Worm (Caenorhabditis elegans) whole organism, young adult: ENCODE results near the gene str-220.

ENCODE experiments used
- B0261.1 ChIP-seq: sonication (generic microtip); optimal IDR thresholded peaks from 2 replicates; lab custom pipeline; 2016; ENCODE audit warnings: mild to moderate bottlenecking, missing genetic modification characterization, moderate library complexity, missing compliant biosample characterization
- C06A6.2 ChIP-seq: fragments of 200-800 bp; sonication (Bioruptor generic); conservative IDR thresholded peaks from 2 replicates; pipeline ENCODE4 v1.3.6; 2022; ENCODE audit warnings: missing genetic modification characterization, missing compliant biosample characterization
- F37B4.10 ChIP-seq: fragments of 200-800 bp; sonication (Bioruptor generic); IDR thresholded peaks from 2 replicates; pipeline ENCODE4 v1.3.6; 2022; ENCODE audit warnings: missing genetic modification characterization, missing compliant biosample characterization
- F39B2.1 ChIP-seq: fragments of 200-800 bp; sonication (Bioruptor generic); IDR thresholded peaks from 2 replicates; pipeline ENCODE4 v1.3.6; 2022; ENCODE audit warnings: missing genetic modification reagents, missing genetic modification characterization, missing compliant biosample characterization
- F52B5.7 ChIP-seq: sonication (generic microtip); optimal IDR thresholded peaks from 2 replicates; lab custom pipeline; 2016; ENCODE audit warnings: mild to moderate bottlenecking, missing genetic modification characterization, missing compliant biosample characterization
- F55B11.4 ChIP-seq: sonication (generic microtip); optimal IDR thresholded peaks from 2 replicates; lab custom pipeline; 2016; ENCODE audit warnings: missing compliant biosample characterization, missing genetic modification characterization, borderline replicate concordance; ENCODE audit not compliant: insufficient read depth
- F57A8.1 ChIP-seq: fragments of 200-800 bp; sonication (Bioruptor generic); optimal IDR thresholded peaks from 2 replicates; lab custom pipeline; 2018; ENCODE audit warnings: mild to moderate bottlenecking, missing genetic modification characterization, moderate library complexity, missing compliant biosample characterization
- Y53G8AR.9 ChIP-seq: fragments of 200-800 bp; sonication (Bioruptor generic); conservative IDR thresholded peaks from 2 replicates; pipeline ENCODE4 v1.3.6; 2022; ENCODE audit warnings: missing genetic modification reagents, missing genetic modification characterization, missing compliant biosample characterization
- Y79H2A.3 ChIP-seq: fragments of 200-800 bp; sonication (Bioruptor generic); conservative IDR thresholded peaks from 2 replicates; pipeline ENCODE4 v1.3.6; 2022; ENCODE audit warnings: missing genetic modification reagents, missing genetic modification characterization, missing compliant biosample characterization
- atf-7 ChIP-seq: sonication (generic microtip); optimal IDR thresholded peaks from 2 replicates; lab custom pipeline; 2017; ENCODE audit warnings: mild to moderate bottlenecking, missing genetic modification characterization, missing compliant biosample characterization
- attf-3 ChIP-seq: fragments of 200-800 bp; sonication (Bioruptor generic); conservative IDR thresholded peaks from 2 replicates; pipeline ENCODE4 v1.3.6; 2022; ENCODE audit warnings: missing genetic modification reagents, missing genetic modification characterization, missing compliant biosample characterization
- attf-5 ChIP-seq: fragments of 200-800 bp; sonication (Bioruptor generic); optimal IDR thresholded peaks from 2 replicates; lab custom pipeline; 2018; ENCODE audit warnings: mild to moderate bottlenecking, missing genetic modification characterization, missing compliant biosample characterization
- ceh-27 ChIP-seq: fragments of 200-800 bp; sonication (Bioruptor generic); optimal IDR thresholded peaks from 2 replicates; lab custom pipeline; 2018; ENCODE audit warnings: mild to moderate bottlenecking, missing genetic modification characterization, moderate library complexity, missing compliant biosample characterization
- ceh-40 ChIP-seq: fragments of 200-800 bp; sonication (Bioruptor generic); IDR thresholded peaks from 2 replicates; pipeline ENCODE4 v1.3.6; 2022; ENCODE audit warnings: missing genetic modification characterization, missing compliant biosample characterization
- ceh-58 ChIP-seq: fragments of 200-800 bp; sonication (Bioruptor generic); IDR thresholded peaks from 2 replicates; pipeline ENCODE4 v1.3.6; 2022; ENCODE audit warnings: missing genetic modification characterization, missing compliant biosample characterization
- ceh-79 ChIP-seq: sonication (generic microtip); optimal IDR thresholded peaks from 2 replicates; lab custom pipeline; 2017; ENCODE audit warnings: mild to moderate bottlenecking, missing genetic modification characterization, missing compliant biosample characterization
- die-1 ChIP-seq: sonication (generic microtip); optimal IDR thresholded peaks from 2 replicates; lab custom pipeline; 2016; ENCODE audit warnings: missing genotype, mild to moderate bottlenecking, missing genetic modification characterization, missing compliant biosample characterization
- dpff-1 ChIP-seq: sonication (generic microtip); optimal IDR thresholded peaks from 2 replicates; lab custom pipeline; 2017; ENCODE audit warnings: mild to moderate bottlenecking, missing genetic modification characterization, missing compliant biosample characterization
- dpl-1 ChIP-seq: fragments of 150-350 bp; optimal IDR thresholded peaks from 2 replicates; lab custom pipeline; 2014; ENCODE audit warnings: missing biosample characterization, missing genetic modification reagents, missing genetic modification characterization
- egl-18 ChIP-seq: fragments of 200-800 bp; sonication (Bioruptor generic); IDR thresholded peaks from 2 replicates; pipeline ENCODE4 v1.3.6; 2022; ENCODE audit warnings: missing genetic modification reagents, missing genetic modification characterization, missing compliant biosample characterization
- egrh-3 ChIP-seq: fragments of 200-800 bp; sonication (Bioruptor generic); IDR thresholded peaks from 2 replicates; pipeline ENCODE4 v1.3.6; 2022; ENCODE audit warnings: missing genetic modification reagents, missing genetic modification characterization, missing compliant biosample characterization
- gei-17 ChIP-seq: fragments of 200-800 bp; sonication (Bioruptor generic); optimal IDR thresholded peaks from 2 replicates; lab custom pipeline; 2018; ENCODE audit warnings: mild to moderate bottlenecking, missing genetic modification characterization, missing compliant biosample characterization
- lin-26 ChIP-seq: fragments of 200-800 bp; sonication (Bioruptor generic); IDR thresholded peaks from 2 replicates; pipeline ENCODE4 v1.3.6; 2022; ENCODE audit warnings: missing genetic modification reagents, missing genetic modification characterization, missing compliant biosample characterization
- lin-35 ChIP-seq, 3 experiments: fragments of 150-350 bp in 2 of 3; sonication (generic microtip) in 1 of 3; optimal IDR thresholded peaks; 2 replicates each; lab custom pipeline; 2014 to 2018; ENCODE audit warnings: missing biosample characterization in 3 of 3, missing genetic modification characterization in 3 of 3, missing genetic modification reagents in 3 of 3
- lsl-1 ChIP-seq: fragments of 200-800 bp; sonication (Bioruptor generic); optimal IDR thresholded peaks from 2 replicates; lab custom pipeline; 2018; ENCODE audit warnings: mild to moderate bottlenecking, missing genetic modification characterization, moderate library complexity, missing compliant biosample characterization
- madf-3 ChIP-seq: fragments of 200-800 bp; sonication (Bioruptor generic); IDR thresholded peaks from 2 replicates; pipeline ENCODE4 v1.3.6; 2022; ENCODE audit warnings: missing genetic modification reagents, missing genetic modification characterization, missing compliant biosample characterization
- madf-8 ChIP-seq: fragments of 200-800 bp; sonication (Bioruptor generic); conservative IDR thresholded peaks from 2 replicates; pipeline ENCODE4 v1.3.6; 2022; ENCODE audit warnings: missing genetic modification reagents, missing genetic modification characterization, missing compliant biosample characterization
- mxl-1 ChIP-seq: sonication (generic microtip); optimal IDR thresholded peaks from 2 replicates; lab custom pipeline; 2016; ENCODE audit warnings: missing genetic modification characterization, missing compliant biosample characterization
- nfya-1 ChIP-seq: sonication (generic microtip); optimal IDR thresholded peaks from 2 replicates; lab custom pipeline; 2017; ENCODE audit warnings: antibody characterized with exemption, missing compliant biosample characterization, missing genetic modification characterization, borderline replicate concordance; ENCODE audit not compliant: insufficient read depth
- pbrm-1 ChIP-seq: fragments of 200-800 bp; sonication (Bioruptor generic); IDR thresholded peaks from 2 replicates; pipeline ENCODE4 v1.3.6; 2022; ENCODE audit warnings: missing genetic modification reagents, missing genetic modification characterization, missing compliant biosample characterization
- rcor-1 ChIP-seq: fragments of 200-800 bp; sonication (Bioruptor generic); IDR thresholded peaks from 2 replicates; pipeline ENCODE4 v1.3.6; 2022; ENCODE audit warnings: missing genetic modification reagents, missing genetic modification characterization, missing compliant biosample characterization
- repo-1 ChIP-seq: sonication (generic microtip); optimal IDR thresholded peaks from 2 replicates; lab custom pipeline; 2017; ENCODE audit warnings: mild to moderate bottlenecking, missing genetic modification characterization, missing compliant biosample characterization
- sea-2 ChIP-seq: fragments of 200-800 bp; sonication (Bioruptor generic); IDR thresholded peaks from 2 replicates; pipeline ENCODE4 v1.3.6; 2022; ENCODE audit warnings: missing genetic modification characterization, missing compliant biosample characterization
- tbp1 ChIP-seq: fragments of 200-800 bp; sonication (Bioruptor generic); optimal IDR thresholded peaks from 2 replicates; lab custom pipeline; 2018; ENCODE audit warnings: mild to moderate bottlenecking, missing genetic modification characterization, missing compliant biosample characterization
- unc-130 ChIP-seq: sonication (generic microtip); optimal IDR thresholded peaks from 2 replicates; lab custom pipeline; 2016; ENCODE audit warnings: missing genetic modification reagents, missing genetic modification characterization, missing compliant biosample characterization
- unc-62 ChIP-seq: fragments of 150-350 bp; optimal IDR thresholded peaks from 2 replicates; lab custom pipeline; 2014; ENCODE audit warnings: missing biosample characterization, missing genetic modification reagents, missing genetic modification characterization
- zfh-2 ChIP-seq: fragments of 200-800 bp; sonication (Bioruptor generic); conservative IDR thresholded peaks from 2 replicates; pipeline ENCODE4 v1.3.6; 2022; ENCODE audit warnings: missing genetic modification reagents, missing genetic modification characterization, missing compliant biosample characterization
- ztf-18 ChIP-seq: sonication (generic microtip); optimal IDR thresholded peaks from 2 replicates; lab custom pipeline; 2016; ENCODE audit warnings: missing genotype, mild to moderate bottlenecking, missing genetic modification characterization, missing compliant biosample characterization
- ztf-3 ChIP-seq: fragments of 200-800 bp; sonication (Bioruptor generic); optimal IDR thresholded peaks from 2 replicates; lab custom pipeline; 2018; ENCODE audit warnings: mild to moderate bottlenecking, missing genetic modification characterization, missing compliant biosample characterization

Gene str-220

DNA sequence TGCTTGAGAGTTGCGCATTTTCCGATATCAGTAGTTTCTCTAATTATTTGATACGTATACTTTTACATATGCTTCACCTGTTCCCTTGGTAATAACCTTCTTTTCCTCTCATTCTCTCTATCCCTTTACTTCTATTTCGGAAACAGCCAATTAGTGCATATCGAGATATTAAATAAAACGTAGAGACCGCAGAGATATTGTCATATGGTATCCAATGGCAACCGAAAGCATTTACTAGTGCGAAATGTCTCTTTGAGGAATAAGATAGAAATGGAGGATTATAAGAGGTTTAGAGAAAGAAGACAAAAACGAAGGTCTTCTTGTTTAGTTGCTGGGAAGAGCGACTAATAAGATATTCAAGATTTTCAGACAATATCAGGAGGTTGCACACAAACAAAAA is 14.8 kb downstream of the str-220 start, which contains the start of gene maph-9:
Gene maph-9 (plus strand): TSS at position 273 of the 400 bp plus-strand sequence.
- TF ChIP-seq F52B5.7 (no peak), ceh-58 (GFP tag; lab: Robert Waterston, UW) (no peak), ztf-3 (GFP tag; lab: Kevin White, UChicago) (no peak), ceh-79 (tag; lab: Kevin White, UChicago) (no peak), madf-3 (GFP tag; lab: Robert Waterston, UW) (no peak), ceh-40 (GFP tag; lab: Robert Waterston, UW) (no peak), ztf-18 (tag; lab: Kevin White, UChicago) (no peak), pbrm-1 (GFP tag; lab: Robert Waterston, UW) (no peak), attf-5 (no peak), die-1 (tag; lab: Kevin White, UChicago) (no peak), unc-62 (GFP tag; lab: Kevin White, UChicago) (no peak), unc-130 (no peak), rcor-1 (GFP tag; lab: Robert Waterston, UW) (no peak), atf-7 (no peak)

DNA sequence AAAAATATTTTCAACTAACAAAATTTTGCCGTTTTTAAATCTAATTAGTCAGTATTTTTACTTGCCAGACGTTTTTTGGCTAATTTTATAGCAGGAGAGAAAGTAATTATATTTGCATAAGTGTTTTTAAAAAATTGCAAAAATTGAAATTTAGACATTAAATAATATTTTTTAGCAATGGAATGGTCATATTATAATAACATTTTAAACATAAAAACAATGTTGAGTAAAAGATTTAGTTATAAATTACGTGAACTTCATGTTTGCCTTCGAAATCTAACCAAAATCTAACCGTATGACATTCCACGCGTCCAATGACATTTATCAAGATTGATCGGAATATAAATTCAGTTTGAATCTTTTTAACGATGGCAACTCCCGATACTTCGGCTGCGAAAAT is 16.8 kb downstream of the str-220 start, which contains the start of gene C34D4.2:
Gene C34D4.2 (plus strand): TSS at position 301 of the 400 bp plus-strand sequence.
- TF ChIP-seq zfh-2 (GFP tag; lab: Robert Waterston, UW): no peak
- no peak for TF ChIP-seq F39B2.1 (GFP tag; lab: Robert Waterston, UW)
- TF ChIP-seq tbp1: no peak
- no peak for TF ChIP-seq repo-1 (tag; lab: Kevin White, UChicago)
- TF ChIP-seq lin-26 (GFP tag; lab: Robert Waterston, UW): no peak
- TF ChIP-seq ceh-27 (GFP tag; lab: Kevin White, UChicago): no peak
- TF ChIP-seq mxl-1 (tag; lab: Kevin White, UChicago): no peak
- TF ChIP-seq nfya-1 (tag; lab: Kevin White, UChicago): no peak
- TF ChIP-seq sea-2 (GFP tag; lab: Robert Waterston, UW): no peak
- TF ChIP-seq C06A6.2 (GFP tag; lab: Robert Waterston, UW): no peak
- TF ChIP-seq attf-3 (GFP tag; lab: Robert Waterston, UW): no peak
- TF ChIP-seq egl-18 (GFP tag; lab: Robert Waterston, UW): no peak
- TF ChIP-seq F55B11.4 (tag; lab: Kevin White, UChicago): no peak
- no peak for TF ChIP-seq lin-35 (GFP tag; optimal IDR thresholded peaks at IDR 0.05; lab: Kevin White, UChicago)
- TF ChIP-seq dpl-1 (GFP tag; lab: Kevin White, UChicago): no peak
- TF ChIP-seq B0261.1 (tag; lab: Kevin White, UChicago): no peak
- no peak for TF ChIP-seq Y53G8AR.9 (GFP tag; lab: Robert Waterston, UW)
- no peak for TF ChIP-seq gei-17
- TF ChIP-seq ceh-79 (tag; lab: Kevin White, UChicago): no peak
- no peak for TF ChIP-seq dpff-1 (tag; lab: Kevin White, UChicago)

DNA sequence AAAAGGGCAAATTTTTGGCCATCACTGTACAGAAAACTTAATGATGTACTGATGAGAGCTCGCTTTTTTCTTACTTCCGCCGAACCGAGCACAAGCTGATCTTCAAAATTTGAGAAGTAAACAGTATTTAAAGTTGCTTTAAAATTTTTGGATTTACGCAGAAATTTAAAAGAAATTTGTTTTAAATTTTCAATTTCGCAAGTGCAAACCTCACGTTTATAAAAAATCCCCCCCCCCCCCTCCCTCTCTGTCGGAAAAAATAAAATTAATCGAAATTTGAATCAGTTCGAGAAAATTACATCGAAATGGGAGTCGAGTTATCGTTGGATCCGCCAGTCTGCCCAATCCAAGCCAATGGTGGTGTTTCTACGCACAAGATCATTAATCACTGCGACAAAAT is 17.8 kb downstream of the str-220 start, which contains the start of gene C34D4.3:
Gene C34D4.3 (plus strand): TSS at position 301 of the 400 bp plus-strand sequence.
- TF ChIP-seq lsl-1 (GFP tag; lab: Kevin White, UChicago): no peak
- TF ChIP-seq F37B4.10: no peak

DNA sequence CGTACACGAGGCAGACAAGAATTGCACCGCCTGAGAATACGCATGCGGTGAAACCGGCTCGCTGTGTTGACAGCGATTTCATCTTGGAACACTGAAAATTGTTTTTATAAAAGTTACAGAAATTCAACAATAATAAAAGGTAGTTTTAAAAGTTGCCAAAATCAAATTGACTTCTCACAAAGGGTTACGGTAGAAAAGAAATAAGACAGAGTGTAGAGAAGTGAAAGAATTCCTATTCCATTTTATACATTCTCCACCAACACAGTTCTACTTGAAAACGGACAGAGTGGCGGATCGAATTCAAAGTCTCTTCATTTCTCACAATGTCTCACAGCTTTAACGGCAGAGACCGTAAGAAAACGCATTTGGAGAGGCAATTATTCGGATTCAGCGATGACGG is 18.7 kb downstream of the str-220 start, which contains the start of gene col-113:
Gene col-113 (minus strand): TSS at position 101 of the 400 bp plus-strand sequence.
- TF ChIP-seq ceh-79 (tag; lab: Kevin White, UChicago) (no peak), dpl-1 (GFP tag; lab: Kevin White, UChicago) (no peak), egrh-3 (GFP tag; lab: Robert Waterston, UW) (no peak), madf-8 (GFP tag; lab: Robert Waterston, UW) (no peak), F57A8.1 (GFP tag; lab: Kevin White, UChicago) (no peak), lin-26 (GFP tag; lab: Robert Waterston, UW) (no peak), ceh-40 (GFP tag; lab: Robert Waterston, UW) (no peak), madf-3 (GFP tag; lab: Robert Waterston, UW) (no peak), Y79H2A.3 (GFP tag; lab: Robert Waterston, UW) (no peak), C06A6.2 (GFP tag; lab: Robert Waterston, UW) (no peak)
